Fruit fly (Drosophila melanogaster): ENCODE results near the gene Cyp309a2.

The Cyp309a2 gene

DNA sequence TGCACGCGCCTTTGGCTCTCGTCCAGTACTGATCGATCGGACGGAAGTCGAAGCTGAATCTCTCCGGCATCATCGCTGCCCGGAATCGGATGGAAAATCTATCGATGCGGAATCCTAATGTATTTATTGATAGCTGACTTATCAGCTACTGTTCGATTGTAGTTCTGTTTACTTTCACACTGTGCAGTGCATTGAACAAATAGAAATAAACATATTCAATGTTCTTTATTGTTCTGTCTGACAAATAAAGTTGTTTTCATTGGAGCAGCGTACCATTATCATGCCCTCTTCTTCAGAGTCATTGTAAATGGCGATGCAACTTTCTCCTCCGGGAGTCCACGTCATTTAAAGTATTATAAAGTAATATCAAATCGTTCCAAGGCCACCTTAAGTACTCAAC is at the start of gene Cyp309a2:
Gene Cyp309a2 (minus strand): TSS at position 101 of the 400 bp plus-strand sequence.
- TF ChIP-seq Ets98B (GFP tag; IDR thresholded peaks at IDR 0.05): no peak
- no peak for TF ChIP-seq rn (GFP tag; IDR thresholded peaks at IDR 0.05)
- no peak for TF ChIP-seq Pif1A (GFP tag; optimal IDR thresholded peaks at IDR 0.05)
- TF ChIP-seq CG9948 (tag; optimal IDR thresholded peaks at IDR 0.05): no peak
- no peak for TF ChIP-seq EcR (GFP tag; optimal IDR thresholded peaks at IDR 0.05)
- TF ChIP-seq CG12605 (GFP tag; IDR thresholded peaks at IDR 0.05): no peak
- TF ChIP-seq CG8159 (tag; optimal IDR thresholded peaks at IDR 0.05): no peak
- no peak for TF ChIP-seq CG34367 (tag; optimal IDR thresholded peaks at IDR 0.05)
- no peak for TF ChIP-seq CG8301 (tag; optimal IDR thresholded peaks at IDR 0.05)
- TF ChIP-seq CG32121 (GFP tag; IDR thresholded peaks at IDR 0.05): no peak
- TF ChIP-seq CG10348 (GFP tag; IDR thresholded peaks at IDR 0.05): no peak
- TF ChIP-seq Snoo (tag; optimal IDR thresholded peaks at IDR 0.05): no peak
- TF ChIP-seq CG17806 (tag; optimal IDR thresholded peaks at IDR 0.05): no peak
- TF ChIP-seq fd96Ca (GFP tag; IDR thresholded peaks at IDR 0.05): no peak
- TF ChIP-seq CG13204 (GFP tag; optimal IDR thresholded peaks at IDR 0.05): no peak
- no peak for TF ChIP-seq CG4496 (GFP tag; IDR thresholded peaks at IDR 0.05)
- no peak for TF ChIP-seq Pif1B (GFP tag; optimal IDR thresholded peaks at IDR 0.05)
- no peak for TF ChIP-seq D1 (tag; optimal IDR thresholded peaks at IDR 0.05)

DNA sequence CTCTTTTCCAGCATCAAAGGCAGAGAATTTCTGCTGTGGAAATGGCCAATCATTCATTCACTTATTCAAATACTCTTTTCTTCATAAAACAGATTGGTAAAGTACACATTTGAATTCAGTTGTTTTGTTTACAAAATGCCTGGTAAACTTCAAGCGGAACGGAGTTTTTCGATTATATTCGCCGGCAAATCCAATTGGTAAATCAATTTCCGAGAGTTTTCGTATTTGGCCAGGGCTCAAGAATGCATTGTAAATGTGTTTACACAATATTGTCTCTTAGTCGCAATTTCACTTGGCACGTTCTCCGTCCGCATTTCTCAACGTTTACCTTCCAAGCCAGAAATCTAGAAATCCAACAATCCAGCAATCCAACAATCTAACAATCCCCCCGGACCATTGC is 47.0 kb upstream of the Cyp309a2 start, which contains the start of gene CG43403:
Gene CG43403 (plus strand): TSS at position 301 of the 400 bp plus-strand sequence.
- TF ChIP-seq fd96Ca (GFP tag; IDR thresholded peaks at IDR 0.05) (no peak), gl (tag; optimal IDR thresholded peaks at IDR 0.05) (no peak), CG15710 (tag; optimal IDR thresholded peaks at IDR 0.05) (no peak)

DNA sequence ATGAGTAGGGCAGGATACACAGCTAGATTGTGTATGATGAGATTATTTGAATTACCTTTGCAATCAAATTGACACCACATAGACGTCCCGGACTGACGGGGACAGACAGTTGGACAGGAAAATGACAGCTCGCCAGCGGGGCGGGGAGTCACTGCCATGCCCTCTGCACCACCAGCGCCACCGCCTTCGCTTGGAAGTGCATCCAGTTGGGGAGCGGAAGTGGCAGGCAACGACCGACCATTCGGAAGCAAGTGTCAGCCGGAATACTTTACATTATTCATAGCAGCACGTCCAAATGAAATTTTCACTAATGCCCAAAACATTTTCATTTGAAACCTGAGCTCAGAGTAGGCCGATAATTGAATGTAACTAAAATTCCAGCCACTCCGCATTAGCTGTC is 36.9 kb upstream of the Cyp309a2 start, which contains the start of gene CG15395:
Gene CG15395 (plus strand): TSS at position 301 of the 400 bp plus-strand sequence.
- no peak for TF ChIP-seq CG4496 (GFP tag; IDR thresholded peaks at IDR 0.05)
- no peak for TF ChIP-seq Pif1B (GFP tag; optimal IDR thresholded peaks at IDR 0.05)
- TF ChIP-seq fd96Ca (GFP tag; IDR thresholded peaks at IDR 0.05): no peak
- no peak for TF ChIP-seq Ets98B (GFP tag; IDR thresholded peaks at IDR 0.05)
- TF ChIP-seq CG32121 (GFP tag; IDR thresholded peaks at IDR 0.05): no peak
- no peak for TF ChIP-seq rn (GFP tag; IDR thresholded peaks at IDR 0.05)
- no peak for TF ChIP-seq CG13204 (GFP tag; optimal IDR thresholded peaks at IDR 0.05)
- TF ChIP-seq Pif1A (GFP tag; optimal IDR thresholded peaks at IDR 0.05): no peak
- no peak for TF ChIP-seq CG17806 (tag; optimal IDR thresholded peaks at IDR 0.05)
- no peak for TF ChIP-seq Snoo (tag; optimal IDR thresholded peaks at IDR 0.05)

DNA sequence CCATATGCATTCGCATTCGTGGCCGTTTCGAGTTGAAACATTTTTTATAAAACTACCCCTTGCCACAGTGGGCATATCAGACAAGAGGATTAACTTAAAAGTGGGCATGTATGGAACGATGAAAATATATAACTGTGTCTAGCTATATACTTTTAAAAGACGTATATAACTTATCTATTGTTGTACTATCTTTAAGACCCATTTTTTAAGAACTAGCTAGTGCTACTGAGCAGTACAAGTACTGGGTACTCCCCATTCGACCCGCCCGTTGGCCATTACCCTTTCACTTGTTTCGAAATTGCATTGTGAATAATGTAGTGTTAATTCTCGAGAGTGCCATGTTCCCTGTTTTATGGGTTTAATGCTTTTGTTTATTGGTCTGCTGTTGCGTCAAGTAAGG is 33.9 kb upstream of the Cyp309a2 start:
- TF ChIP-seq CG8301 (tag; optimal IDR thresholded peaks at IDR 0.05): no peak
- TF ChIP-seq Pif1A (GFP tag; optimal IDR thresholded peaks at IDR 0.05): no peak
- TF ChIP-seq CG9948 (tag; optimal IDR thresholded peaks at IDR 0.05): no peak
- no peak for TF ChIP-seq CG14655 (GFP tag; optimal IDR thresholded peaks at IDR 0.05)
- peak; percentile 35 for TF ChIP-seq CG8159 (tag; optimal IDR thresholded peaks at IDR 0.05)

DNA sequence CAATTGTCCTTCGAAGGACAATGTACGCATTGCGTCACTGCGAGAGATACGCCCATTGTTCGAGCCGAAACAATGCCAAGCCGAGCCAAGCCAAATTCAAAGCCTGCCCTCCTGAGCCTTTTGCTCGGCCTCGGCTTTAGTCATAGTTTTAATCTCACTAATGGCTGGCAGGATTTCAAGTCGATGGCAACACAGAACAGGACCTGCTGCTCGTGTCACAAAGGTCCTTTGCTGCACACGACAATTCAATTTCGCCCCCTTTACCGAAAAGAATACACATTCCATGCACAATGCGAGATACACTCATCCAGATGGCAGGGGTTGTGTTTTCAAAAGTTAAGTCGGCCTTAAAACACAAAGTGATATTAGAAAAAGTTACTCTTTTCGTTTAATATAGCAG is 18.7 kb upstream of the Cyp309a2 start, which contains the start of gene CG15394:
Gene CG15394 (plus strand): TSS at position 301 of the 400 bp plus-strand sequence.
- TF ChIP-seq CG12605 (GFP tag; IDR thresholded peaks at IDR 0.05): no peak
- no peak for TF ChIP-seq CG17806 (tag; optimal IDR thresholded peaks at IDR 0.05)
- no peak for TF ChIP-seq Pif1A (GFP tag; optimal IDR thresholded peaks at IDR 0.05)
- no peak for TF ChIP-seq CG4496 (GFP tag; IDR thresholded peaks at IDR 0.05)
- TF ChIP-seq D1 (tag; optimal IDR thresholded peaks at IDR 0.05): no peak
- no peak for TF ChIP-seq CG34367 (tag; optimal IDR thresholded peaks at IDR 0.05)
- no peak for TF ChIP-seq rn (GFP tag; IDR thresholded peaks at IDR 0.05)

DNA sequence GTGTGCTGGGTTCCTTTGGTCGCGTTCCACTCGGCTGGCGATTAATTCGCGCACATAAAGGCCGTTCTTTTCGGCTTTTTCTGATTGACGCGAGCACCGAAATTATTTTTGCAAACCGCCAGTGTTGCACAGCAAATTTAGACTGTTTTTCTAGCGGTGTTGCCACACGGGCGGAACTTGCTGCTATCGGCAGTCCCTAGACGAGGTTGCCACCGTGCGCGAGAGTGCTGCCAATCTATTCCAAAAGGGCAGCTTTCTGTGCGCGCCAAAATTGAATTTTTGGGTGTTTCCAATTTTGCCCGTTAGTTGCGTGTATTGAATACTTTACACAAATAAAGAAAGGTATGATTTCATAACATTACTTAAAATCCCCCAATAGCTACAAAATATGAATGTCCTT is 12.4 kb upstream of the Cyp309a2 start, which contains the start of gene Drp1:
Gene Drp1 (minus strand): TSS at position 146 of the 400 bp plus-strand sequence.
- TF ChIP-seq CG4496 (GFP tag; IDR thresholded peaks at IDR 0.05): 0 out of 3 replicates have a peak, but pooled peaks have one; percentile 32
- no peak for TF ChIP-seq CG8159 (tag; optimal IDR thresholded peaks at IDR 0.05)
- TF ChIP-seq CG34367 (tag; optimal IDR thresholded peaks at IDR 0.05): no peak

DNA sequence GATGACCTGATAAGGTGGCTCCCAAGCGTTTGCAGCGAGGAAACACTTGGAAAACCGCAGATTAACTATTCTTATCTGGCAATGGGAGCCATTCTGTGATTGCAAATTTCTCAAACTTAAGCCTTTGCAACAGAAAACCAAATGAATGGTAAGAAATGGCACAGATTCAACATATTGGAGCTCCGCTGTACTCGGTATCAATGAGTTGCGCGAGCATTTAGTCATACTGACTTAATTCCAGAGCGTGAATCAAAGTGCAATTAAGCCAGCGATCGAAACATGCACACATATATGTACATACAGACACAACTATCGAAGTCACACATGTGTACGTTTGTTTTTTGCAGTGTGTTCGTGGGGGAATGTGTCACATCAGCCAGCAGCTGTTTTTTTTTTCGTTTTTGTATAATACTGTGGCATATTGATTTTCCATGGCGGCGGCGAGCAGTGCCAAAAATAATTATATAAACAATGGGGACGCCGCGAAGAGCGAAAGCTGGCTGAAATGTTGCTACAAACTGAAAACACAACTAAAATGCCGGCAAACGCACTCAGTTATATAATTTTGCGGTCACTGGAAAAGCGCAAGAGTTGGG is 11.7 kb upstream of the Cyp309a2 start:
- TF ChIP-seq CG10348 (GFP tag; IDR thresholded peaks at IDR 0.05) (no peak), D1 (tag; optimal IDR thresholded peaks at IDR 0.05) (no peak), CG34367 (tag; optimal IDR thresholded peaks at IDR 0.05) (peak; percentile 14), CG8159 (tag; optimal IDR thresholded peaks at IDR 0.05) (peak; percentile 9), Ets98B (GFP tag; IDR thresholded peaks at IDR 0.05) (peak; percentile 40), fd96Ca (GFP tag; IDR thresholded peaks at IDR 0.05) (peak; percentile 62; the same call in 1 of the 3 replicates), CG8301 (tag; optimal IDR thresholded peaks at IDR 0.05) (peak; percentile 41), rn (GFP tag; IDR thresholded peaks at IDR 0.05) (no peak), gl (tag; optimal IDR thresholded peaks at IDR 0.05) (peak; percentile 42), Pif1A (GFP tag; optimal IDR thresholded peaks at IDR 0.05) (no peak), CG15710 (tag; optimal IDR thresholded peaks at IDR 0.05) (peak; percentile 23), CG9948 (tag; optimal IDR thresholded peaks at IDR 0.05) (no peak), CG32121 (GFP tag; IDR thresholded peaks at IDR 0.05) (peak; percentile 17; the same call in 1 of the 2 replicates), Snoo (tag; optimal IDR thresholded peaks at IDR 0.05) (no peak), EcR (GFP tag; optimal IDR thresholded peaks at IDR 0.05) (peak; percentile 72), CG17806 (tag; optimal IDR thresholded peaks at IDR 0.05) (peak; percentile 23), CG12605 (GFP tag; IDR thresholded peaks at IDR 0.05) (peak; percentile 21; the same call in 1 of the 2 replicates), CG14655 (GFP tag; optimal IDR thresholded peaks at IDR 0.05) (no peak), Pif1B (GFP tag; optimal IDR thresholded peaks at IDR 0.05) (no peak), CG4496 (GFP tag; IDR thresholded peaks at IDR 0.05) (peak; percentile 46; the same call in 1 of the 3 replicates), CG13204 (GFP tag; optimal IDR thresholded peaks at IDR 0.05) (no peak)

All from whole organism, pupa.